Worm (Caenorhabditis elegans) whole organism, L2 larva: ENCODE results near the gene Y34B4A.10.

Experiments
- C34F6.9 ChIP-seq: fragments of 150-350 bp; optimal IDR thresholded peaks from 2 replicates; lab custom pipeline; 2014; ENCODE audit warnings: missing biosample characterization, missing genetic modification characterization
- F13H6.1 ChIP-seq: sonication (generic microtip); optimal IDR thresholded peaks from 2 replicates; lab custom pipeline; 2016; ENCODE audit warnings: missing genetic modification characterization, missing compliant biosample characterization
- R02D3.7 ChIP-seq: fragments of 150-350 bp; optimal IDR thresholded peaks from 2 replicates; lab custom pipeline; 2014; ENCODE audit warnings: missing biosample characterization, missing genetic modification characterization
- Y55F3AM.14 ChIP-seq: fragments of 200-800 bp; sonication (Bioruptor generic); optimal IDR thresholded peaks from 2 replicates; lab custom pipeline; 2018; ENCODE audit warnings: mild to moderate bottlenecking, missing genetic modification characterization, missing compliant biosample characterization
- ZK546.5 ChIP-seq: sonication (generic microtip); optimal IDR thresholded peaks from 2 replicates; lab custom pipeline; 2017; ENCODE audit warnings: missing biosample characterization, missing genetic modification characterization
- blmp-1 ChIP-seq: sonication (generic microtip); optimal IDR thresholded peaks from 2 replicates; lab custom pipeline; 2017; ENCODE audit warnings: missing genetic modification characterization, mild to moderate bottlenecking, missing compliant biosample characterization, antibody characterized with exemption, moderate library complexity; ENCODE audit not compliant: insufficient read depth
- ceh-16 ChIP-seq: fragments of 150-350 bp; optimal IDR thresholded peaks from 2 replicates; lab custom pipeline; 2014; ENCODE audit warnings: missing biosample characterization, missing genetic modification characterization
- ceh-82 ChIP-seq: fragments of 150-350 bp; optimal IDR thresholded peaks from 2 replicates; lab custom pipeline; 2014; ENCODE audit warnings: missing biosample characterization, missing genetic modification characterization
- crh-2 ChIP-seq: sonication (generic microtip); optimal IDR thresholded peaks from 2 replicates; lab custom pipeline; 2017; ENCODE audit warnings: missing biosample characterization, missing genetic modification characterization
- dmd-4 ChIP-seq: sonication (generic microtip); optimal IDR thresholded peaks from 2 replicates; lab custom pipeline; 2017; ENCODE audit warnings: missing biosample characterization, missing genetic modification characterization
- egl-27 ChIP-seq: sonication (generic microtip); optimal IDR thresholded peaks from 3 replicates; lab custom pipeline; 2017; ENCODE audit warnings: missing biosample characterization, missing genetic modification reagents, missing genetic modification characterization
- elt-1 ChIP-seq: fragments of 150-350 bp; optimal IDR thresholded peaks from 2 replicates; lab custom pipeline; 2014; ENCODE audit warnings: missing biosample characterization, missing genetic modification characterization
- fos-1 ChIP-seq: fragments of 150-350 bp; optimal IDR thresholded peaks from 2 replicates; lab custom pipeline; 2014; ENCODE audit warnings: missing biosample characterization, missing genetic modification characterization
- gmeb-1 ChIP-seq: fragments of 150-350 bp; optimal IDR thresholded peaks from 2 replicates; lab custom pipeline; 2014; ENCODE audit warnings: missing biosample characterization, missing genetic modification characterization
- lin-13 ChIP-seq: fragments of 150-350 bp; optimal IDR thresholded peaks from 2 replicates; lab custom pipeline; 2014; ENCODE audit warnings: missing biosample characterization, missing genetic modification reagents, missing genetic modification characterization
- lin-39 ChIP-seq: fragments of 150-350 bp; optimal IDR thresholded peaks from 2 replicates; lab custom pipeline; 2014; ENCODE audit warnings: missing biosample characterization, missing genetic modification reagents, missing genetic modification characterization
- mab-5 ChIP-seq: fragments of 150-350 bp; optimal IDR thresholded peaks from 2 replicates; lab custom pipeline; 2014; ENCODE audit warnings: missing biosample characterization, missing genetic modification characterization
- mdl-1 ChIP-seq, 2 experiments: fragments of 150-350 bp in 1 of 2; sonication (generic microtip) in 1 of 2; optimal IDR thresholded peaks; 2 replicates each; lab custom pipeline; 2017; ENCODE audit warnings: missing biosample characterization in 2 of 2, missing genetic modification characterization in 2 of 2
- nhr-10 ChIP-seq: sonication (generic microtip); optimal IDR thresholded peaks from 2 replicates; lab custom pipeline; 2017; ENCODE audit warnings: missing biosample characterization, missing genetic modification characterization
- nhr-12 ChIP-seq: fragments of 150-350 bp; optimal IDR thresholded peaks from 2 replicates; lab custom pipeline; 2014; ENCODE audit warnings: missing biosample characterization, missing genetic modification characterization
- nhr-129 ChIP-seq: fragments of 150-350 bp; optimal IDR thresholded peaks from 2 replicates; lab custom pipeline; 2014; ENCODE audit warnings: missing biosample characterization, missing genetic modification characterization
- nhr-23 ChIP-seq: fragments of 150-350 bp; optimal IDR thresholded peaks from 2 replicates; lab custom pipeline; 2014; ENCODE audit warnings: missing biosample characterization, missing genetic modification reagents, missing genetic modification characterization
- nhr-237 ChIP-seq: fragments of 150-350 bp; optimal IDR thresholded peaks from 2 replicates; lab custom pipeline; 2014; ENCODE audit warnings: missing biosample characterization, missing genetic modification characterization
- nhr-25 ChIP-seq: fragments of 150-350 bp; sonication (generic microtip); optimal IDR thresholded peaks from 3 replicates; lab custom pipeline; 2014; ENCODE audit warnings: missing biosample characterization, missing genetic modification characterization
- nhr-6 ChIP-seq: fragments of 150-350 bp; optimal IDR thresholded peaks from 2 replicates; lab custom pipeline; 2014; ENCODE audit warnings: missing biosample characterization, missing genetic modification characterization
- sma-3 ChIP-seq: sonication (generic microtip); optimal IDR thresholded peaks from 2 replicates; lab custom pipeline; 2016; ENCODE audit warnings: missing genetic modification reagents, missing genetic modification characterization, missing compliant biosample characterization
- sma-9 ChIP-seq, 2 experiments: fragments of 150-350 bp in 1 of 2; sonication (generic microtip) in 1 of 2; optimal IDR thresholded peaks; 2 replicates each; lab custom pipeline; 2014 to 2016; ENCODE audit warnings: missing genetic modification characterization in 2 of 2, mild to moderate bottlenecking in 1 of 2, missing biosample characterization in 1 of 2, missing compliant biosample characterization in 1 of 2, missing genetic modification reagents in 1 of 2, moderate library complexity in 1 of 2
- snpc-4 ChIP-seq: fragments of 150-350 bp; optimal IDR thresholded peaks from 2 replicates; lab custom pipeline; 2014; ENCODE audit warnings: missing biosample characterization, missing genetic modification characterization
- unc-39 ChIP-seq: fragments of 150-350 bp; optimal IDR thresholded peaks from 2 replicates; lab custom pipeline; 2014; ENCODE audit warnings: missing biosample characterization, missing genetic modification characterization
- unc-55 ChIP-seq: fragments of 150-350 bp; sonication (generic microtip); optimal IDR thresholded peaks from 3 replicates; lab custom pipeline; 2014; ENCODE audit warnings: missing biosample characterization, missing genetic modification reagents, missing genetic modification characterization
- unc-62 ChIP-seq: fragments of 150-350 bp; optimal IDR thresholded peaks from 2 replicates; lab custom pipeline; 2014; ENCODE audit warnings: missing biosample characterization, missing genetic modification reagents, missing genetic modification characterization
- zag-1 ChIP-seq: fragments of 150-350 bp; optimal IDR thresholded peaks from 2 replicates; lab custom pipeline; 2014; ENCODE audit warnings: missing biosample characterization, missing genetic modification characterization
- ztf-4 ChIP-seq: fragments of 150-350 bp; optimal IDR thresholded peaks from 2 replicates; lab custom pipeline; 2014; ENCODE audit warnings: missing biosample characterization, missing genetic modification characterization

Y34B4A.10 gene

ce11 chrX:5276772-5277171 lies 27.1 kb downstream of the Y34B4A.10 start:
- TF ChIP-seq nhr-12 (tag; lab: Kevin White, UChicago) = no peak
- TF ChIP-seq ceh-16 (tag; lab: Kevin White, UChicago) = no peak

ce11 chrX:5278249-5278648 lies 28.5 kb downstream of the Y34B4A.10 start:
- TF ChIP-seq nhr-25 (tag; lab: Kevin White, UChicago) (no peak), blmp-1 (tag; lab: Kevin White, UChicago) (no peak), ztf-4 (tag; lab: Kevin White, UChicago) (no peak), nhr-23 (tag; lab: Kevin White, UChicago) (no peak), nhr-129 (tag; lab: Kevin White, UChicago) (no peak), sma-3 (GFP tag; lab: Kevin White, UChicago) (no peak), lin-39 (no peak), unc-62 (GFP tag; lab: Kevin White, UChicago) (no peak), fos-1 (no peak), elt-1 (no peak)
- TF ChIP-seq, all 48 proteins: peak for 0

- TF ChIP-seq nhr-23 (tag; lab: Kevin White, UChicago) (no peak), unc-39 (tag; lab: Kevin White, UChicago) (no peak), lin-39 (no peak), snpc-4 (tag; lab: Kevin White, UChicago) (no peak), unc-62 (GFP tag; lab: Kevin White, UChicago) (no peak), sma-3 (GFP tag; lab: Kevin White, UChicago) (peak; percentile 35), unc-55 (GFP tag; lab: Kevin White, UChicago) (peak; percentile 37), crh-2 (tag; lab: Kevin White, UChicago) (peak; percentile 51), mdl-1 (tag; optimal IDR thresholded peaks at IDR 0.05; lab: Kevin White, UChicago) (no peak), lin-13 (GFP tag; lab: Kevin White, UChicago) (no peak), ZK546.5 (no peak), gmeb-1 (tag; lab: Kevin White, UChicago) (no peak), R02D3.7 (tag; lab: Kevin White, UChicago) (peak; percentile 84), fos-1 (peak; percentile 37), Y55F3AM.14 (GFP tag; lab: Kevin White, UChicago) (no peak), ceh-82 (tag; lab: Kevin White, UChicago) (no peak), sma-9 (GFP tag; optimal IDR thresholded peaks at IDR 0.05; lab: Kevin White, UChicago) (peak; percentile 55), sma-9 (tag; optimal IDR thresholded peaks at IDR 0.05; lab: Kevin White, UChicago) (no peak), F13H6.1 (peak; percentile 27), nhr-129 (tag; lab: Kevin White, UChicago) (peak; percentile 54)
These were observed 29.5 kb downstream of the Y34B4A.10 start, which contains the start of gene Y34B4A.2 for ce11 chrX:5279170-5279635. TSS of gene Y34B4A.2 (plus strand) at chrX:5279497.

- no peak for TF ChIP-seq nhr-237 (tag; lab: Kevin White, UChicago)
- no peak for TF ChIP-seq ZK546.5
- no peak for TF ChIP-seq nhr-6 (tag; lab: Kevin White, UChicago)
- no peak for TF ChIP-seq gmeb-1 (tag; lab: Kevin White, UChicago)
- TF ChIP-seq ceh-82 (tag; lab: Kevin White, UChicago) = no peak
- TF ChIP-seq crh-2 (tag; lab: Kevin White, UChicago) = no peak
- TF ChIP-seq C34F6.9 (tag; lab: Kevin White, UChicago) = no peak
- no peak for TF ChIP-seq dmd-4
- TF ChIP-seq elt-1 = no peak
These were observed 30.0 kb downstream of the Y34B4A.10 start, which contains the start of gene rga-8 for ce11 chrX:5279674-5280073. TSS of gene rga-8 (minus strand) at chrX:5279774.

ce11 chrX:5283531-5283930 lies 33.8 kb downstream of the Y34B4A.10 start, which contains the start of gene vps-41:
TSS of gene vps-41 (plus strand) at chrX:5283831.
- TF ChIP-seq elt-1 (no peak), nhr-12 (tag; lab: Kevin White, UChicago) (no peak), sma-9 (GFP tag; optimal IDR thresholded peaks at IDR 0.05; lab: Kevin White, UChicago) (no peak), sma-9 (tag; optimal IDR thresholded peaks at IDR 0.05; lab: Kevin White, UChicago) (no peak), mab-5 (no peak), nhr-10 (tag; lab: Kevin White, UChicago) (no peak), egl-27 (tag; lab: Kevin White, UChicago) (no peak), unc-62 (GFP tag; lab: Kevin White, UChicago) (no peak), zag-1 (tag; lab: Kevin White, UChicago) (no peak), nhr-6 (tag; lab: Kevin White, UChicago) (no peak)
